Worm (Caenorhabditis elegans) whole organism, L3 larva: ENCODE data around the gene T28D9.11.

Experiments
- R02D3.7 ChIP-seq: fragments of 150-350 bp; optimal IDR thresholded peaks from 2 replicates; lab custom pipeline; 2014; ENCODE audit warnings: missing biosample characterization, missing genetic modification characterization
- ZK546.5 ChIP-seq: sonication (generic microtip); optimal IDR thresholded peaks from 2 replicates; lab custom pipeline; 2017; ENCODE audit warnings: missing biosample characterization, missing genetic modification characterization
- ama-1 ChIP-seq: fragments of 150-350 bp; optimal IDR thresholded peaks from 2 replicates; lab custom pipeline; 2018
- ceh-16 ChIP-seq: sonication (generic microtip); optimal IDR thresholded peaks from 2 replicates; lab custom pipeline; 2017; ENCODE audit warnings: missing biosample characterization, missing genetic modification characterization
- ceh-28 ChIP-seq: fragments of 150-350 bp; optimal IDR thresholded peaks from 2 replicates; lab custom pipeline; 2014; ENCODE audit warnings: missing biosample characterization, missing genetic modification reagents, missing genetic modification characterization
- ceh-9 ChIP-seq: sonication (generic microtip); optimal IDR thresholded peaks from 2 replicates; lab custom pipeline; 2018; ENCODE audit warnings: missing biosample characterization, missing genetic modification characterization
- daf-12 ChIP-seq: fragments of 150-350 bp; optimal IDR thresholded peaks from 2 replicates; lab custom pipeline; 2014; ENCODE audit warnings: missing biosample characterization, missing genetic modification reagents, missing genetic modification characterization
- egl-27 ChIP-seq: sonication (generic microtip); optimal IDR thresholded peaks from 4 replicates; lab custom pipeline; 2017; ENCODE audit warnings: missing biosample characterization, missing genetic modification reagents, missing genetic modification characterization
- egl-5 ChIP-seq: fragments of 150-350 bp; optimal IDR thresholded peaks from 2 replicates; lab custom pipeline; 2017; ENCODE audit warnings: missing biosample characterization, missing genetic modification reagents, missing genetic modification characterization, inconsistent platforms
- elt-1 ChIP-seq: fragments of 150-350 bp; optimal IDR thresholded peaks from 2 replicates; lab custom pipeline; 2014; ENCODE audit warnings: missing biosample characterization, missing genetic modification characterization
- elt-3 ChIP-seq, 3 experiments: fragments of 150-350 bp in 1 of 3; sonication (generic microtip) in 2 of 3; optimal IDR thresholded peaks; 2 replicates in 2 of 3; 4 replicates in 1 of 3; lab custom pipeline; 2014 to 2017; ENCODE audit warnings: missing biosample characterization in 3 of 3, missing genetic modification characterization in 3 of 3
- fkh-10 ChIP-seq: sonication (generic microtip); optimal IDR thresholded peaks from 2 replicates; lab custom pipeline; 2017; ENCODE audit warnings: missing biosample characterization, missing genetic modification reagents, missing genetic modification characterization
- fkh-2 ChIP-seq: fragments of 150-350 bp; optimal IDR thresholded peaks from 2 replicates; lab custom pipeline; 2014; ENCODE audit warnings: missing biosample characterization, missing genetic modification reagents, missing genetic modification characterization
- fos-1 ChIP-seq: fragments of 150-350 bp; optimal IDR thresholded peaks from 2 replicates; lab custom pipeline; 2014; ENCODE audit warnings: missing biosample characterization, missing genetic modification characterization
- hmg-11 ChIP-seq: sonication (generic microtip); optimal IDR thresholded peaks from 2 replicates; lab custom pipeline; 2016; ENCODE audit warnings: missing genetic modification characterization, missing compliant biosample characterization
- jun-1 ChIP-seq: fragments of 150-350 bp; optimal IDR thresholded peaks from 2 replicates; lab custom pipeline; 2014; ENCODE audit warnings: missing biosample characterization, missing genetic modification reagents, missing genetic modification characterization
- lin-15B ChIP-seq: fragments of 150-350 bp; optimal IDR thresholded peaks from 2 replicates; lab custom pipeline; 2014; ENCODE audit warnings: missing biosample characterization, missing genetic modification characterization
- lin-39 ChIP-seq: fragments of 150-350 bp; optimal IDR thresholded peaks from 2 replicates; lab custom pipeline; 2018; ENCODE audit warnings: missing biosample characterization, missing genetic modification reagents, missing genetic modification characterization
- lsy-12 ChIP-seq: sonication (generic microtip); optimal IDR thresholded peaks from 2 replicates; lab custom pipeline; 2016; ENCODE audit warnings: mild to moderate bottlenecking, missing genetic modification characterization, missing compliant biosample characterization
- mdl-1 ChIP-seq: fragments of 150-350 bp; optimal IDR thresholded peaks from 2 replicates; lab custom pipeline; 2014; ENCODE audit warnings: missing biosample characterization, missing genetic modification characterization
- mml-1 ChIP-seq: fragments of 150-350 bp; sonication (generic microtip); optimal IDR thresholded peaks from 3 replicates; lab custom pipeline; 2014; ENCODE audit warnings: missing biosample characterization, missing genetic modification characterization
- nfya-1 ChIP-seq: sonication (generic microtip); optimal IDR thresholded peaks from 2 replicates; lab custom pipeline; 2017; ENCODE audit warnings: missing genetic modification characterization, mild to moderate bottlenecking, missing compliant biosample characterization, antibody characterized with exemption, moderate library complexity; ENCODE audit not compliant: insufficient read depth
- nhr-23 ChIP-seq: fragments of 150-350 bp; optimal IDR thresholded peaks from 2 replicates; lab custom pipeline; 2014; ENCODE audit warnings: missing biosample characterization, missing genetic modification reagents, missing genetic modification characterization
- nhr-237 ChIP-seq: fragments of 150-350 bp; optimal IDR thresholded peaks from 2 replicates; lab custom pipeline; 2014; ENCODE audit warnings: missing biosample characterization, missing genetic modification characterization
- nhr-25 ChIP-seq: sonication (generic microtip); optimal IDR thresholded peaks from 2 replicates; lab custom pipeline; 2017; ENCODE audit warnings: missing biosample characterization, missing genetic modification characterization
- nhr-28 ChIP-seq: fragments of 150-350 bp; optimal IDR thresholded peaks from 2 replicates; lab custom pipeline; 2014; ENCODE audit warnings: missing biosample characterization, missing genetic modification characterization
- nhr-67 ChIP-seq: fragments of 150-350 bp; optimal IDR thresholded peaks from 2 replicates; lab custom pipeline; 2014; ENCODE audit warnings: missing biosample characterization, missing genetic modification characterization
- nhr-76 ChIP-seq: fragments of 150-350 bp; sonication (generic microtip); optimal IDR thresholded peaks from 5 replicates; lab custom pipeline; 2014; ENCODE audit warnings: missing biosample characterization, missing genetic modification characterization
- nhr-77 ChIP-seq: fragments of 150-350 bp; optimal IDR thresholded peaks from 2 replicates; lab custom pipeline; 2014; ENCODE audit warnings: missing biosample characterization, missing genetic modification characterization
- pha-4 ChIP-seq: fragments of 150-350 bp; optimal IDR thresholded peaks from 2 replicates; lab custom pipeline; 2014; ENCODE audit warnings: missing biosample characterization, missing genetic modification reagents, missing genetic modification characterization
- sea-2 ChIP-seq: fragments of 150-350 bp; sonication (generic microtip); optimal IDR thresholded peaks from 4 replicates; lab custom pipeline; 2014; ENCODE audit warnings: missing biosample characterization, missing genetic modification reagents, missing genetic modification characterization
- skn-1 ChIP-seq: fragments of 150-350 bp; optimal IDR thresholded peaks from 2 replicates; lab custom pipeline; 2014; ENCODE audit warnings: missing biosample characterization, missing genetic modification characterization
- snpc-4 ChIP-seq: fragments of 150-350 bp; optimal IDR thresholded peaks from 2 replicates; lab custom pipeline; 2014; ENCODE audit warnings: missing biosample characterization, missing genetic modification characterization
- tbx-2 ChIP-seq: sonication (generic microtip); optimal IDR thresholded peaks from 2 replicates; lab custom pipeline; 2016; ENCODE audit warnings: mild to moderate bottlenecking, missing genetic modification characterization, missing compliant biosample characterization
- unc-62 ChIP-seq: fragments of 150-350 bp; sonication (generic microtip); optimal IDR thresholded peaks from 4 replicates; lab custom pipeline; 2014; ENCODE audit warnings: missing biosample characterization, missing genetic modification reagents, missing genetic modification characterization
- ztf-11 ChIP-seq: fragments of 150-350 bp; optimal IDR thresholded peaks from 2 replicates; lab custom pipeline; 2014; ENCODE audit warnings: missing biosample characterization, missing genetic modification characterization
- ztf-4 ChIP-seq: fragments of 150-350 bp; optimal IDR thresholded peaks from 2 replicates; lab custom pipeline; 2014; ENCODE audit warnings: missing biosample characterization, missing genetic modification characterization

T28D9.11 gene

ce11 chrII:6491817-6492452 is at the start of gene T28D9.11, which contains the start of gene T28D9.1:
Gene T28D9.11, minus strand, starts transcription at chrII:6491993.
Gene T28D9.1, plus strand, starts transcription at chrII:6492402.
- peak; percentile 75 for TF ChIP-seq lin-39 (tag; lab: Kevin White, UChicago)
- peak; percentile 76 for TF ChIP-seq hmg-11
- TF ChIP-seq pha-4 (tag; lab: Kevin White, UChicago), result peak; percentile 19
- no peak for TF ChIP-seq jun-1
- TF ChIP-seq ama-1 (lab: Kevin White, UChicago), result peak; percentile 89
- no peak for TF ChIP-seq nhr-237
- peak; percentile 15 for TF ChIP-seq sea-2
- no peak for TF ChIP-seq ztf-11 (tag; lab: Kevin White, UChicago)
- TF ChIP-seq nfya-1 (tag; lab: Kevin White, UChicago), result peak; percentile 86
- TF ChIP-seq lsy-12 (tag; lab: Kevin White, UChicago), result peak; percentile 47
- no peak for TF ChIP-seq mml-1
- peak; percentile 54 for TF ChIP-seq fkh-10 (GFP tag; lab: Kevin White, UChicago)
- peak; percentile 17 for TF ChIP-seq ztf-4 (tag; lab: Kevin White, UChicago)
- no peak for TF ChIP-seq nhr-28 (tag; lab: Kevin White, UChicago)
- TF ChIP-seq tbx-2 (tag; lab: Kevin White, UChicago), result no peak
- peak; percentile 80 for TF ChIP-seq lin-15B (tag; lab: Kevin White, UChicago)
- TF ChIP-seq snpc-4 (tag; lab: Kevin White, UChicago), result peak; percentile 97
- TF ChIP-seq, all 47 proteins: peak for 11

DNA sequence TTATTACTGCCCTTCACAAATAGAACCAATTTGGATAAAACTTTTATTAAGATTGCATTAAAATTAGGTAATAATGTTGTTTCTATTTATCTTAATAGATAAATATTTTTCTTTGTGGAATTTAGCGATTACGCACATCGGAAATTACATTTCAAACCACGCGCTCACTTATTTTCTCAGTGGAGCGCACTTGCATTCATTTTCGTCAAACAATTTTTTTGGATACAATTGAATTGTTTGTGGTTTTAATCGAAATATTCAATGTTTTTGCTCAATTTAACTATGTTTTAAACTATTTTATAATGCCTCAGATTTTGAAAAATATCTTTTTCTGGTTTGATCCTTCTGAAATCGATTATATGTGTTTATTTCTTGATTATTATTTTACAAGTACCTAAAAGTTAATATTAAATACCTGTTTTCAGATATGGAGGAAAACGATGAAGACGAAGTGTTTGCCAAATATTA is 44.2 kb upstream of the T28D9.11 start, which contains the start of gene utp-20:
Gene utp-20 (plus strand): TSS at position 418 of the 468 bp plus-strand sequence.
- TF ChIP-seq egl-5 (no peak), skn-1 (tag; lab: Kevin White, UChicago) (peak; percentile 31), nhr-23 (peak; percentile 49), lin-15B (tag; lab: Kevin White, UChicago) (peak; percentile 59), nfya-1 (tag; lab: Kevin White, UChicago) (peak; percentile 58), ztf-4 (tag; lab: Kevin White, UChicago) (no peak), fkh-2 (tag; lab: Kevin White, UChicago) (no peak), ceh-16 (tag; lab: Kevin White, UChicago) (no peak), snpc-4 (tag; lab: Kevin White, UChicago) (peak; percentile 42), ZK546.5 (tag; lab: Kevin White, UChicago) (no peak), hmg-11 (no peak), tbx-2 (tag; lab: Kevin White, UChicago) (no peak), egl-27 (tag; lab: Kevin White, UChicago) (no peak)

- TF ChIP-seq nhr-77 (tag; lab: Kevin White, UChicago) (no peak), ceh-9 (tag; lab: Kevin White, UChicago) (no peak), unc-62 (GFP tag; lab: Kevin White, UChicago) (no peak), nhr-76 (tag; lab: Kevin White, UChicago) (no peak), nhr-25 (tag; lab: Kevin White, UChicago) (no peak)
Measured at ce11 chrII:6531940-6532339, 40.1 kb upstream of the T28D9.11 start, which contains the start of gene abcx-1. Gene abcx-1, plus strand, starts transcription at chrII:6532163.

ce11 chrII:6531527-6531926 is 39.7 kb upstream of the T28D9.11 start, which contains the start of gene abch-1:
Gene abch-1, minus strand, starts transcription at chrII:6531627.
- TF ChIP-seq nhr-67 (tag; lab: Kevin White, UChicago), result no peak
- no peak for TF ChIP-seq ama-1 (lab: Kevin White, UChicago)
- no peak for TF ChIP-seq ztf-11 (tag; lab: Kevin White, UChicago)
- no peak for TF ChIP-seq R02D3.7 (tag; lab: Kevin White, UChicago)
- no peak for TF ChIP-seq elt-1 (tag; lab: Kevin White, UChicago)
- TF ChIP-seq lin-39 (tag; lab: Kevin White, UChicago), result no peak
- TF ChIP-seq sea-2, result no peak
- TF ChIP-seq mdl-1, result no peak
- no peak for TF ChIP-seq ceh-16 (tag; lab: Kevin White, UChicago)
- no peak for TF ChIP-seq elt-3 (tag; optimal IDR thresholded peaks at IDR 0.05; lab: Kevin White, UChicago)
- no peak for TF ChIP-seq unc-62 (GFP tag; lab: Kevin White, UChicago)
- no peak for TF ChIP-seq daf-12
- TF ChIP-seq ceh-28 (tag; lab: Kevin White, UChicago), result no peak
- TF ChIP-seq ztf-4 (tag; lab: Kevin White, UChicago), result no peak
- no peak for TF ChIP-seq fos-1 (tag; lab: Kevin White, UChicago)
